Worm (Caenorhabditis elegans) whole organism, young adult: ENCODE data around the gene F55A11.11.
A peak's percentile ranks its signal among the peaks of the same experiment; 100 is the strongest.
"Not testable (repeated sequence)": the region's sequence is repeated elsewhere in the genome, so short reads cannot be mapped to it uniquely, and the experiment has no call there.

Source experiments
- B0019.2 ChIP-seq: fragments of 200-800 bp; sonication (Bioruptor generic); conservative IDR thresholded peaks from 2 replicates; pipeline ENCODE4 v1.3.6; 2022; ENCODE audit warnings: missing genetic modification reagents, missing genetic modification characterization, missing compliant biosample characterization
- F22D6.2 ChIP-seq: sonication (generic microtip); optimal IDR thresholded peaks from 2 replicates; lab custom pipeline; 2016; ENCODE audit warnings: mild to moderate bottlenecking, missing genetic modification characterization, missing compliant biosample characterization
- F39B2.1 ChIP-seq: fragments of 200-800 bp; sonication (Bioruptor generic); IDR thresholded peaks from 2 replicates; pipeline ENCODE4 v1.3.6; 2022; ENCODE audit warnings: missing genetic modification reagents, missing genetic modification characterization, missing compliant biosample characterization
- F49E8.2 ChIP-seq: sonication (generic microtip); optimal IDR thresholded peaks from 3 replicates; lab custom pipeline; 2017; ENCODE audit warnings: missing genetic modification characterization, mild to moderate bottlenecking, missing compliant biosample characterization, antibody characterized with exemption, moderate library complexity; ENCODE audit not compliant: insufficient read depth
- K11D2.4 ChIP-seq: fragments of 200-800 bp; sonication (Bioruptor generic); IDR thresholded peaks from 2 replicates; pipeline ENCODE4 v1.3.6; 2022; ENCODE audit warnings: missing genetic modification reagents, missing genetic modification characterization, missing compliant biosample characterization
- Y53F4B.3 ChIP-seq: fragments of 200-800 bp; sonication (Bioruptor generic); IDR thresholded peaks from 2 replicates; pipeline ENCODE4 v1.3.6; 2022; ENCODE audit warnings: missing genetic modification reagents, missing genetic modification characterization, missing compliant biosample characterization
- Y53G8AR.9 ChIP-seq: fragments of 200-800 bp; sonication (Bioruptor generic); conservative IDR thresholded peaks from 2 replicates; pipeline ENCODE4 v1.3.6; 2022; ENCODE audit warnings: missing genetic modification reagents, missing genetic modification characterization, missing compliant biosample characterization
- akir-1 ChIP-seq: fragments of 200-800 bp; sonication (Bioruptor generic); optimal IDR thresholded peaks from 2 replicates; lab custom pipeline; 2018; ENCODE audit warnings: mild to moderate bottlenecking, missing genetic modification characterization, moderate library complexity, missing compliant biosample characterization
- ama-1 ChIP-seq, 3 experiments: fragments of 150-350 bp in 1 of 3; sonication (generic microtip) in 2 of 3; optimal IDR thresholded peaks; 2 replicates each; lab custom pipeline; 2014 to 2018; ENCODE audit warnings: missing biosample characterization in 2 of 3, missing genetic modification characterization in 2 of 3, missing genetic modification reagents in 2 of 3
- atf-7 ChIP-seq: sonication (generic microtip); optimal IDR thresholded peaks from 2 replicates; lab custom pipeline; 2017; ENCODE audit warnings: mild to moderate bottlenecking, missing genetic modification characterization, missing compliant biosample characterization
- attf-5 ChIP-seq: fragments of 200-800 bp; sonication (Bioruptor generic); optimal IDR thresholded peaks from 2 replicates; lab custom pipeline; 2018; ENCODE audit warnings: mild to moderate bottlenecking, missing genetic modification characterization, missing compliant biosample characterization
- bed-1 ChIP-seq: fragments of 200-800 bp; sonication (Bioruptor generic); IDR thresholded peaks from 2 replicates; pipeline ENCODE4 v1.3.6; 2022; ENCODE audit warnings: missing genetic modification reagents, missing genetic modification characterization, missing compliant biosample characterization
- bed-2 ChIP-seq: fragments of 200-800 bp; sonication (Bioruptor generic); IDR thresholded peaks from 2 replicates; pipeline ENCODE4 v1.3.6; 2022; ENCODE audit warnings: missing genetic modification reagents, missing genetic modification characterization, missing compliant biosample characterization
- cebp-1 ChIP-seq, 2 experiments: fragments of 200-800 bp in 1 of 2; sonication (Bioruptor generic) in 1 of 2; sonication (generic microtip) in 1 of 2; IDR thresholded peaks in 1 of 2; optimal IDR thresholded peaks in 1 of 2; 2 replicates each; pipeline versions ENCODE4 v1.3.6 to Lab custom; 2017 to 2022; ENCODE audit warnings: missing compliant biosample characterization in 2 of 2, missing genetic modification characterization in 2 of 2, mild to moderate bottlenecking in 1 of 2, missing genetic modification reagents in 1 of 2, moderate library complexity in 1 of 2
- cebp-2 ChIP-seq: fragments of 200-800 bp; sonication (Bioruptor generic); IDR thresholded peaks from 2 replicates; pipeline ENCODE4 v1.3.6; 2022; ENCODE audit warnings: missing genetic modification characterization, missing compliant biosample characterization
- ceh-27 ChIP-seq: fragments of 200-800 bp; sonication (Bioruptor generic); optimal IDR thresholded peaks from 2 replicates; lab custom pipeline; 2018; ENCODE audit warnings: mild to moderate bottlenecking, missing genetic modification characterization, moderate library complexity, missing compliant biosample characterization
- ceh-40 ChIP-seq: fragments of 200-800 bp; sonication (Bioruptor generic); IDR thresholded peaks from 2 replicates; pipeline ENCODE4 v1.3.6; 2022; ENCODE audit warnings: missing genetic modification characterization, missing compliant biosample characterization
- chd-7 ChIP-seq: sonication (generic microtip); optimal IDR thresholded peaks from 2 replicates; lab custom pipeline; 2016; ENCODE audit warnings: mild to moderate bottlenecking, missing genetic modification characterization, moderate library complexity, missing compliant biosample characterization
- dox-1 ChIP-seq: fragments of 200-800 bp; sonication (Bioruptor generic); IDR thresholded peaks from 2 replicates; pipeline ENCODE4 v1.3.6; 2022; ENCODE audit warnings: missing genetic modification reagents, missing genetic modification characterization, missing compliant biosample characterization
- dpff-1 ChIP-seq: sonication (generic microtip); optimal IDR thresholded peaks from 2 replicates; lab custom pipeline; 2017; ENCODE audit warnings: mild to moderate bottlenecking, missing genetic modification characterization, missing compliant biosample characterization
- egl-44 ChIP-seq: fragments of 200-800 bp; sonication (Bioruptor generic); IDR thresholded peaks from 2 replicates; pipeline ENCODE4 v1.3.6; 2022; ENCODE audit warnings: missing genetic modification reagents, missing genetic modification characterization, missing compliant biosample characterization
- ekl-4 ChIP-seq: fragments of 200-800 bp; sonication (Bioruptor generic); IDR thresholded peaks from 2 replicates; pipeline ENCODE4 v1.3.6; 2022; ENCODE audit warnings: missing genetic modification reagents, missing genetic modification characterization, missing compliant biosample characterization
- him-1 ChIP-seq: sonication (generic microtip); optimal IDR thresholded peaks from 2 replicates; lab custom pipeline; 2016; ENCODE audit warnings: missing genotype, missing genetic modification reagents, missing genetic modification characterization, missing compliant biosample characterization
- lin-26 ChIP-seq: fragments of 200-800 bp; sonication (Bioruptor generic); IDR thresholded peaks from 2 replicates; pipeline ENCODE4 v1.3.6; 2022; ENCODE audit warnings: missing genetic modification reagents, missing genetic modification characterization, missing compliant biosample characterization
- lin-40 ChIP-seq: sonication (generic microtip); optimal IDR thresholded peaks from 2 replicates; lab custom pipeline; 2016; ENCODE audit warnings: missing genetic modification characterization, mild to moderate bottlenecking, missing compliant biosample characterization, missing genotype, missing genetic modification reagents
- madf-10 ChIP-seq: sonication (generic microtip); optimal IDR thresholded peaks from 2 replicates; lab custom pipeline; 2016; ENCODE audit warnings: mild to moderate bottlenecking, missing genetic modification characterization, missing compliant biosample characterization
- madf-6 ChIP-seq: fragments of 200-800 bp; sonication (Bioruptor generic); IDR thresholded peaks from 2 replicates; pipeline ENCODE4 v1.3.6; 2022; ENCODE audit warnings: missing genetic modification reagents, missing genetic modification characterization, missing compliant biosample characterization
- madf-8 ChIP-seq: fragments of 200-800 bp; sonication (Bioruptor generic); conservative IDR thresholded peaks from 2 replicates; pipeline ENCODE4 v1.3.6; 2022; ENCODE audit warnings: missing genetic modification reagents, missing genetic modification characterization, missing compliant biosample characterization
- mes-4 ChIP-seq: sonication (generic microtip); optimal IDR thresholded peaks from 2 replicates; lab custom pipeline; 2016; ENCODE audit warnings: missing genotype, missing genetic modification characterization, missing compliant biosample characterization
- mxl-1 ChIP-seq: sonication (generic microtip); optimal IDR thresholded peaks from 2 replicates; lab custom pipeline; 2016; ENCODE audit warnings: missing genetic modification characterization, missing compliant biosample characterization
- nfya-1 ChIP-seq: sonication (generic microtip); optimal IDR thresholded peaks from 2 replicates; lab custom pipeline; 2017; ENCODE audit warnings: antibody characterized with exemption, missing compliant biosample characterization, missing genetic modification characterization, borderline replicate concordance; ENCODE audit not compliant: insufficient read depth
- nfyb-1 ChIP-seq: fragments of 200-800 bp; sonication (Bioruptor generic); IDR thresholded peaks from 2 replicates; pipeline ENCODE4 v1.3.6; 2022; ENCODE audit warnings: missing genetic modification reagents, missing genetic modification characterization, missing compliant biosample characterization
- nhr-80 ChIP-seq: sonication (generic microtip); optimal IDR thresholded peaks from 2 replicates; lab custom pipeline; 2016; ENCODE audit warnings: missing genetic modification characterization, missing compliant biosample characterization
- nhr-90 ChIP-seq: sonication (generic microtip); optimal IDR thresholded peaks from 2 replicates; lab custom pipeline; 2016; ENCODE audit warnings: missing genotype, mild to moderate bottlenecking, missing genetic modification characterization, missing compliant biosample characterization
- rec-8 ChIP-seq, 2 experiments: sonication (generic microtip); optimal IDR thresholded peaks; 2 replicates each; lab custom pipeline; 2016; ENCODE audit warnings: mild to moderate bottlenecking in 2 of 2, missing genetic modification characterization in 2 of 2, missing genetic modification reagents in 2 of 2, missing genotype in 2 of 2, missing biosample characterization in 1 of 2, missing compliant biosample characterization in 1 of 2, moderate library complexity in 1 of 2
- repo-1 ChIP-seq: sonication (generic microtip); optimal IDR thresholded peaks from 2 replicates; lab custom pipeline; 2017; ENCODE audit warnings: mild to moderate bottlenecking, missing genetic modification characterization, missing compliant biosample characterization
- rpc-1 ChIP-seq, 2 experiments: fragments of 150-350 bp in 1 of 2; sonication (generic microtip) in 1 of 2; optimal IDR thresholded peaks; 2 replicates each; lab custom pipeline; 2014 to 2018; ENCODE audit warnings: missing biosample characterization in 1 of 2, missing genetic modification characterization in 1 of 2, missing genetic modification reagents in 1 of 2, missing genotype in 1 of 2
- somi-1 ChIP-seq: fragments of 200-800 bp; sonication (Bioruptor generic); optimal IDR thresholded peaks from 2 replicates; lab custom pipeline; 2018; ENCODE audit warnings: mild to moderate bottlenecking, missing genetic modification characterization, missing compliant biosample characterization
- sptf-2 ChIP-seq: fragments of 200-800 bp; sonication (Bioruptor generic); optimal IDR thresholded peaks from 2 replicates; lab custom pipeline; 2018; ENCODE audit warnings: mild to moderate bottlenecking, missing genetic modification characterization, missing compliant biosample characterization
- tbp1 ChIP-seq: fragments of 200-800 bp; sonication (Bioruptor generic); optimal IDR thresholded peaks from 2 replicates; lab custom pipeline; 2018; ENCODE audit warnings: mild to moderate bottlenecking, missing genetic modification characterization, missing compliant biosample characterization
- tlf-1 ChIP-seq: fragments of 200-800 bp; sonication (Bioruptor generic); optimal IDR thresholded peaks from 2 replicates; lab custom pipeline; 2018; ENCODE audit warnings: mild to moderate bottlenecking, missing genetic modification characterization, missing compliant biosample characterization
- unc-62 ChIP-seq: fragments of 150-350 bp; optimal IDR thresholded peaks from 2 replicates; lab custom pipeline; 2014; ENCODE audit warnings: missing biosample characterization, missing genetic modification reagents, missing genetic modification characterization

Gene F55A11.11

ce11 chrV:11822461-11822939, 39.6 kb downstream of the F55A11.11 start, which contains the start of gene pyc-1 (continued):
- TF ChIP-seq B0019.2 (GFP tag; lab: Robert Waterston, UW) = no peak
- TF ChIP-seq somi-1 (GFP tag; lab: Kevin White, UChicago) = peak; percentile 6
- TF ChIP-seq egl-44 = no peak
- no peak for TF ChIP-seq rpc-1 (optimal IDR thresholded peaks at IDR 0.05; lab: Kevin White, UChicago)
- TF ChIP-seq rpc-1 (tag; optimal IDR thresholded peaks at IDR 0.05; lab: Kevin White, UChicago) = no peak
- peak; percentile 23 for TF ChIP-seq lin-40 (tag; lab: Kevin White, UChicago)
- TF ChIP-seq nhr-80 (tag; lab: Kevin White, UChicago) = peak; percentile 32
- no peak for TF ChIP-seq bed-1 (GFP tag; lab: Robert Waterston, UW)
- peak; percentile 16 for TF ChIP-seq tbp1
- no peak for TF ChIP-seq him-1
- no peak for TF ChIP-seq akir-1 (GFP tag; lab: Kevin White, UChicago)
- TF ChIP-seq attf-5 (GFP tag; lab: Kevin White, UChicago) = peak; percentile 42

DNA sequence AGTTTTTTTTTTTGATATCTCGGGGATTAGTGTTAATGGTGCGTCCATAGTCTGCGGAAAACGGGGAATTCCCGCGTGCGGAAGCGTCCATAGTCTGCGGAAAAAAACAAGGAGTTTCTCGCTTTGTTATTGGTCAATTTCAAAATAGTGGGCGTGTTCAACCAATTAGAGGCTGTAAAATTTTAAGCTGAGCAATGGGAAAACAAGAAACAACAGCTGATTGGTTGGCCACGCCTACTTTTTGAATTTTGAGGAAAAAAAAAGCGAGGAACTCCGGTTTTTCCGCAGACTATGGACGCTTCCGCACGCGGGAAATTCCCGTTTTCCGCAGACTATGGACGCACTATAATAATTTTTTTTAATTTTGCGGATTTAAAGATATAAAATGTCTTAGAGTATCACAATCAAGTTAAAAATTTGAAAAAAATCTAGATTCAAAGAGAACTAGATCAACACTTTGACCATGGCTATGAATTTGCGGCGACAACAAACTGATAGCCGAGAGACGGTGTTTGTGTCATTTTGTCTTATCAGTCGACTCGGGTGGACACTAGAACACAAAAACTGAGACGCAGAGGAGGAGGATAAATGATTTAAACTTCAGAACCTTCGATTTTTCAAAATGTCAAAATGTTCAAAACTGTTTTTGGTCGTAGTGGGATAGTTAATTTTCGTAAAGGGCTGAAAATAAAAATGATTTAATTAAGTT, 40.3 kb downstream of the F55A11.11 start:
- TF ChIP-seq nfyb-1 = peak; percentile 72
- 0 out of 2 replicates have a peak, but pooled peaks have one; percentile 28 for TF ChIP-seq K11D2.4 (GFP tag; lab: Robert Waterston, UW)
- peak; percentile 45 for TF ChIP-seq ama-1 (optimal IDR thresholded peaks at IDR 0.05; lab: Kevin White, UChicago)
- not testable (repeated sequence) for TF ChIP-seq ama-1 (GFP tag; optimal IDR thresholded peaks at IDR 0.05; lab: Kevin White, UChicago)

ce11 chrV:11823978-11824377, 41.0 kb downstream of the F55A11.11 start:
- TF ChIP-seq madf-10 (tag; lab: Kevin White, UChicago) (peak; percentile 45), atf-7 (tag; lab: Kevin White, UChicago) (peak; percentile 53), mxl-1 (tag; lab: Kevin White, UChicago) (no peak), F39B2.1 (GFP tag; lab: Robert Waterston, UW) (no peak), ceh-40 (GFP tag; lab: Robert Waterston, UW) (no peak), nfyb-1 (peak; percentile 71), repo-1 (peak; percentile 45), nfya-1 (tag; lab: Kevin White, UChicago) (no peak), bed-2 (GFP tag; lab: Robert Waterston, UW) (no peak), dpff-1 (tag; lab: Kevin White, UChicago) (no peak), dox-1 (GFP tag; lab: Robert Waterston, UW) (no peak), tlf-1 (GFP tag; lab: Kevin White, UChicago) (peak; percentile 65), madf-6 (GFP tag; lab: Robert Waterston, UW) (no peak; the same call in 1 of the 2 replicates), sptf-2 (GFP tag; lab: Kevin White, UChicago) (no peak), chd-7 (tag; lab: Kevin White, UChicago) (peak; percentile 59), cebp-2 (GFP tag; lab: Robert Waterston, UW) (no peak), tbp1 (peak; percentile 57), lin-26 (GFP tag; lab: Robert Waterston, UW) (0 out of 2 replicates have a peak, but pooled peaks have one; percentile 17), Y53G8AR.9 (GFP tag; lab: Robert Waterston, UW) (0 out of 2 replicates have a peak, but pooled peaks have one; percentile 39), cebp-1 (GFP tag; IDR thresholded peaks at IDR 0.05; lab: Robert Waterston, UW) (no peak), cebp-1 (tag; optimal IDR thresholded peaks at IDR 0.05; lab: Kevin White, UChicago) (peak; percentile 72), ekl-4 (peak; percentile 36; the same call in 1 of the 2 replicates), unc-62 (GFP tag; lab: Kevin White, UChicago) (peak; percentile 3), madf-8 (GFP tag; lab: Robert Waterston, UW) (no peak), ceh-27 (no peak), F49E8.2 (tag; lab: Kevin White, UChicago) (no peak), Y53F4B.3 (no peak), rec-8 (tag; optimal IDR thresholded peaks at IDR 0.05; lab: Kevin White, UChicago) (no peak), F22D6.2 (tag; lab: Kevin White, UChicago) (no peak), nhr-90 (tag; lab: Kevin White, UChicago) (peak; percentile 14), mes-4 (no peak)
